Fruit fly (Drosophila melanogaster): ENCODE data around the gene Rpp14a.

dm6 chr3R:30100976-30101332 is 44.3 kb downstream of the Rpp14a start:
- TF ChIP-seq Sox14 (GFP tag; optimal IDR thresholded peaks at IDR 0.05) (peak; percentile 38), lz (GFP tag; optimal IDR thresholded peaks at IDR 0.05) (peak; percentile 40), eg (GFP tag; IDR thresholded peaks at IDR 0.05) (0 out of 3 replicates have a peak, but pooled peaks have one; percentile 52), Eip78C (GFP tag) (peak; percentile 76), fkh (GFP tag; optimal IDR thresholded peaks at IDR 0.05) (no peak), Ets21C (GFP tag; optimal IDR thresholded peaks at IDR 0.05) (no peak), vri (GFP tag; optimal IDR thresholded peaks at IDR 0.05) (no peak), Sox15 (GFP tag; optimal IDR thresholded peaks at IDR 0.05) (peak; percentile 11), Hr38 (GFP tag; optimal IDR thresholded peaks at IDR 0.05) (no peak), ss (GFP tag; optimal IDR thresholded peaks at IDR 0.05) (peak in 1 of 2 experiments; percentile 19), Eip93F (GFP tag; optimal IDR thresholded peaks at IDR 0.05) (no peak)
